Worm (Caenorhabditis elegans): ENCODE measurements around the gene R10D12.10.

Gene R10D12.10

ce11 chrV:13961927-13962419, 3.8 kb upstream of the R10D12.10 start, which contains the start of the genes algn-13 and R10D12.13 (continued):
- TF ChIP-seq sdc-2 (tag; optimal IDR thresholded peaks at IDR 0.05) (peak; percentile 69), ahr-1 (tag; optimal IDR thresholded peaks at IDR 0.05) (peak; percentile 83), unc-3 (GFP tag; conservative IDR thresholded peaks at IDR 0.05) (peak; percentile 65; the same call in 1 of the 2 replicates), unc-3 (tag; optimal IDR thresholded peaks at IDR 0.05) (peak; percentile 80), ceh-34 (tag; optimal IDR thresholded peaks at IDR 0.05) (peak; percentile 80), madf-2 (tag; optimal IDR thresholded peaks at IDR 0.05) (peak; percentile 50), K02D7.2 (tag; optimal IDR thresholded peaks at IDR 0.05) (peak; percentile 75), ttx-3 (tag; optimal IDR thresholded peaks at IDR 0.05) (peak; percentile 81), fkh-10 (GFP tag; optimal IDR thresholded peaks at IDR 0.05) (no peak), tbx-7 (tag; optimal IDR thresholded peaks at IDR 0.05) (peak; percentile 31), nhr-232 (tag; optimal IDR thresholded peaks at IDR 0.05) (peak; percentile 71), pha-4 (tag; optimal IDR thresholded peaks at IDR 0.05) (no peak), lin-11 (tag; optimal IDR thresholded peaks at IDR 0.05) (peak; percentile 69), hlh-8 (tag; optimal IDR thresholded peaks at IDR 0.05) (peak; percentile 82), hlh-13 (GFP tag; optimal IDR thresholded peaks at IDR 0.05) (peak; percentile 66), ceh-24 (tag; optimal IDR thresholded peaks at IDR 0.05) (peak; percentile 58), Y22D7AL.16 (tag; optimal IDR thresholded peaks at IDR 0.05) (peak; percentile 56)

- TF ChIP-seq elt-4 (tag; optimal IDR thresholded peaks at IDR 0.05) = no peak
- TF ChIP-seq sox-4 (tag; optimal IDR thresholded peaks at IDR 0.05) = no peak
- TF ChIP-seq C38D4.7 (GFP tag; optimal IDR thresholded peaks at IDR 0.05) = no peak
- TF ChIP-seq ceh-9 (tag; optimal IDR thresholded peaks at IDR 0.05) = no peak
- no peak for TF ChIP-seq pha-2 (tag; optimal IDR thresholded peaks at IDR 0.05)
- TF ChIP-seq ceh-19 (GFP tag; optimal IDR thresholded peaks at IDR 0.05) = no peak
- no peak for TF ChIP-seq npax-4 (tag; optimal IDR thresholded peaks at IDR 0.05)
- TF ChIP-seq K09A11.1 (tag; optimal IDR thresholded peaks at IDR 0.05; ENCODE audit: insufficient read depth) = no peak
- no peak for TF ChIP-seq che-1 (tag; optimal IDR thresholded peaks at IDR 0.05)
- TF ChIP-seq mec-3 (tag; optimal IDR thresholded peaks at IDR 0.05; ENCODE audit: borderline replicate concordance) = no peak
- no peak for TF ChIP-seq sdc-2 (tag; optimal IDR thresholded peaks at IDR 0.05)
- TF ChIP-seq eyg-1 (tag; optimal IDR thresholded peaks at IDR 0.05) = no peak
Observed at ce11 chrV:13960916-13961315, 2.8 kb upstream of the R10D12.10 start, which contains the start of gene srh-24. Gene srh-24, minus strand, starts transcription at chrV:13961016.

DNA sequence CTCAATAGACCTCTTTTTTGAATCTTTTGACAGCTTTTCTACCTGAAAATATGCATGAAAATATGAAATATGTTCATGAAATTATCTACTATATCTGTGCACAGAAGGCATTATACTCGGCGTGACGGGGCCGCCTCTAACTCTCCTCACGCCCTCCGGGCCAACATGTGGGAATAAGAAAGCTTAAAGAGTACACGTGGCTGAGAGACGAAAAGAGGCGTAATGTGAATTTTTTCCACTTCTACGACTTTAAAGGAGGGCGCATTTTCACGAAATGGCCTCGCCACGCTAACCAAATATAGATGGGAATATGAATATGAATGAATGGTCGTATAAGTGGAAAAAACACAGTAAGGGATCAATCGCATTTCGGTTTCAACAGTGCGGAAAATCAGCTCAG, 456 bp downstream of the R10D12.10 start:
- no peak for TF ChIP-seq ceh-22 (tag; optimal IDR thresholded peaks at IDR 0.05)
- TF ChIP-seq ceh-34 (tag; optimal IDR thresholded peaks at IDR 0.05) = no peak
- no peak for TF ChIP-seq unc-55 (GFP tag; optimal IDR thresholded peaks at IDR 0.05)
- no peak for TF ChIP-seq zip-5 (tag; optimal IDR thresholded peaks at IDR 0.05)
- no peak for TF ChIP-seq che-1 (tag; optimal IDR thresholded peaks at IDR 0.05)
- TF ChIP-seq unc-86 (tag; optimal IDR thresholded peaks at IDR 0.05) = no peak
- no peak for TF ChIP-seq hlh-6 (tag; optimal IDR thresholded peaks at IDR 0.05)
- no peak for TF ChIP-seq nhr-232 (tag; optimal IDR thresholded peaks at IDR 0.05)
- no peak for TF ChIP-seq ceh-6 (GFP tag; optimal IDR thresholded peaks at IDR 0.05)
- TF ChIP-seq hlh-15 (tag; optimal IDR thresholded peaks at IDR 0.05) = no peak
- TF ChIP-seq sox-4 (tag; optimal IDR thresholded peaks at IDR 0.05) = no peak
- no peak for TF ChIP-seq ceh-24 (tag; optimal IDR thresholded peaks at IDR 0.05)
- no peak for TF ChIP-seq syd-9 (tag; optimal IDR thresholded peaks at IDR 0.05)
- no peak for TF ChIP-seq ceh-45 (GFP tag; IDR thresholded peaks at IDR 0.05)
- no peak for TF ChIP-seq hlh-30 (tag; optimal IDR thresholded peaks at IDR 0.05; ENCODE audit: insufficient read depth)
- no peak for TF ChIP-seq npax-4 (tag; optimal IDR thresholded peaks at IDR 0.05)
- TF ChIP-seq Y22D7AL.16 (tag; optimal IDR thresholded peaks at IDR 0.05) = no peak
- TF ChIP-seq K02D7.2 (tag; optimal IDR thresholded peaks at IDR 0.05) = no peak
- TF ChIP-seq elt-2 (tag; optimal IDR thresholded peaks at IDR 0.05) = no peak
